Worm (Caenorhabditis elegans) whole organism, L4 larva: Measurements from ENCODE around the gene nhr-35.
A peak's percentile ranks its signal among the peaks of the same experiment; 100 is the strongest.

Experiments used
- egl-43 ChIP-seq: fragments of 200-800 bp; sonication (Bioruptor generic); IDR thresholded peaks from 2 replicates; pipeline ENCODE4 v1.3.6; 2022; ENCODE audit warnings: missing genetic modification reagents, missing genetic modification characterization, missing compliant biosample characterization
- skn-1 ChIP-seq: fragments of 150-350 bp; optimal IDR thresholded peaks from 2 replicates; lab custom pipeline; 2014; ENCODE audit warnings: missing biosample characterization, missing genetic modification characterization
- unc-62 ChIP-seq, 3 experiments: fragments of 150-350 bp in 1 of 3; sonication (generic microtip); optimal IDR thresholded peaks in 2 of 3; peaks in 1 of 3; 1 replicate in 1 of 3; 2 replicates in 2 of 3; lab custom pipeline; 2014 to 2017; ENCODE audit warnings: missing biosample characterization in 3 of 3, missing genetic modification characterization in 3 of 3, missing genetic modification reagents in 3 of 3, missing genotype in 1 of 3
- zip-2 ChIP-seq: fragments of 150-350 bp; optimal IDR thresholded peaks from 2 replicates; lab custom pipeline; 2014; ENCODE audit warnings: missing biosample characterization, missing genetic modification characterization

- TF ChIP-seq unc-62 (GFP tag; optimal IDR thresholded peaks at IDR 0.05 in 1 of 2; lab: Kevin White, UChicago), result peak in 1 of 2 experiments; percentile 72
- no peak for TF ChIP-seq unc-62 (tag; optimal IDR thresholded peaks at IDR 0.05; lab: Kevin White, UChicago)
- no peak for TF ChIP-seq skn-1 (tag; lab: Kevin White, UChicago)
- TF ChIP-seq egl-43, result no peak
- no peak for TF ChIP-seq zip-2 (tag; lab: Kevin White, UChicago)
These were observed 10.4 kb upstream of the nhr-35 start, which contains the start of gene C07A12.7 for ce11 chrX:4521837-4522816.
